Worm (Caenorhabditis elegans): ENCODE measurements around the gene Y94H6A.5.

DNA sequence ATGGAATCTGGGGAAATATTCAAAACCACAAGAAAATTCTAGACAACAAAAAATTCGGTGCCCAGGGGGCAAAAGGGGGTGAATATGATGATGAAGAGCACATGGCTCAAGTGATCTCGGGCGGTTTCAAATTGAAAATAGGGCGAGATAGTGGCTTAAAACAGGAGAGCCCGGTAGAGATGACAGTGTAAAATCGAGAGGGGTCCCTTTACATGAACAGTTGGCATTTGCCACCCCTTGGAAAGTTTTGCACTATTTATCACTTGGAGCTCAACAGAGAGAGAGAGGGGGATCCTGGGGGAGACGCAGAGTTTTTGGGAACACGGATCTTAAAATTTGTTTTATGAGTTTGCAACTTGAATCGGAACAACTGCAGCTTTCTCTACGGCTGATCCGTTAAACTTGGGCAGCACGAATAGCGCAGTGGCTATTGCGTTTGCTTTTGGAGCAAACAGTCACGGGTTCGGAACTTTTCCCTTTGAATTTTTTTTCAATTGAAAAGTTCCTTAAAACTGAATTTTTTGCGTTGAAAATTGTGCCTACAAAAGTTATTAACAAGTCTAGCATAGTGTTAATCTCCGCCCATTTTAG lies 38.3 kb downstream of the Y94H6A.5 start:
- no peak for TF ChIP-seq him-1 (tag; optimal IDR thresholded peaks at IDR 0.05)
- no peak for TF ChIP-seq dao-5 (tag; optimal IDR thresholded peaks at IDR 0.05)
- no peak for TF ChIP-seq W03F9.2 (tag; optimal IDR thresholded peaks at IDR 0.05)

Measured in whole organism, L4/young adult.